Worm (Caenorhabditis elegans) whole organism, L3 larva: ENCODE data around the gene R53.5.

ENCODE experiments used
- R02D3.7 ChIP-seq: fragments of 150-350 bp; optimal IDR thresholded peaks from 2 replicates; lab custom pipeline; 2014; ENCODE audit warnings: missing biosample characterization, missing genetic modification characterization
- aly-2 ChIP-seq: fragments of 150-350 bp; optimal IDR thresholded peaks from 2 replicates; lab custom pipeline; 2014; ENCODE audit warnings: missing biosample characterization, missing genetic modification characterization
- ama-1 ChIP-seq: fragments of 150-350 bp; optimal IDR thresholded peaks from 2 replicates; lab custom pipeline; 2018
- ceh-16 ChIP-seq: sonication (generic microtip); optimal IDR thresholded peaks from 2 replicates; lab custom pipeline; 2017; ENCODE audit warnings: missing biosample characterization, missing genetic modification characterization
- ceh-28 ChIP-seq: fragments of 150-350 bp; optimal IDR thresholded peaks from 2 replicates; lab custom pipeline; 2014; ENCODE audit warnings: missing biosample characterization, missing genetic modification reagents, missing genetic modification characterization
- ceh-82 ChIP-seq: fragments of 150-350 bp; optimal IDR thresholded peaks from 2 replicates; lab custom pipeline; 2014; ENCODE audit warnings: missing biosample characterization, missing genetic modification characterization
- daf-12 ChIP-seq: fragments of 150-350 bp; optimal IDR thresholded peaks from 2 replicates; lab custom pipeline; 2014; ENCODE audit warnings: missing biosample characterization, missing genetic modification reagents, missing genetic modification characterization
- egl-27 ChIP-seq: sonication (generic microtip); optimal IDR thresholded peaks from 4 replicates; lab custom pipeline; 2017; ENCODE audit warnings: missing biosample characterization, missing genetic modification reagents, missing genetic modification characterization
- elt-1 ChIP-seq: fragments of 150-350 bp; optimal IDR thresholded peaks from 2 replicates; lab custom pipeline; 2014; ENCODE audit warnings: missing biosample characterization, missing genetic modification characterization
- elt-2 ChIP-seq: sonication (generic microtip); optimal IDR thresholded peaks from 2 replicates; lab custom pipeline; 2016; ENCODE audit warnings: missing genetic modification reagents, mild to moderate bottlenecking, missing genetic modification characterization, missing compliant biosample characterization
- fkh-10 ChIP-seq: sonication (generic microtip); optimal IDR thresholded peaks from 2 replicates; lab custom pipeline; 2017; ENCODE audit warnings: missing biosample characterization, missing genetic modification reagents, missing genetic modification characterization
- fkh-2 ChIP-seq: fragments of 150-350 bp; optimal IDR thresholded peaks from 2 replicates; lab custom pipeline; 2014; ENCODE audit warnings: missing biosample characterization, missing genetic modification reagents, missing genetic modification characterization
- jun-1 ChIP-seq: fragments of 150-350 bp; optimal IDR thresholded peaks from 2 replicates; lab custom pipeline; 2014; ENCODE audit warnings: missing biosample characterization, missing genetic modification reagents, missing genetic modification characterization
- lin-15B ChIP-seq: fragments of 150-350 bp; optimal IDR thresholded peaks from 2 replicates; lab custom pipeline; 2014; ENCODE audit warnings: missing biosample characterization, missing genetic modification characterization
- lin-39 ChIP-seq: fragments of 150-350 bp; optimal IDR thresholded peaks from 2 replicates; lab custom pipeline; 2018; ENCODE audit warnings: missing biosample characterization, missing genetic modification reagents, missing genetic modification characterization
- nfya-1 ChIP-seq: sonication (generic microtip); optimal IDR thresholded peaks from 2 replicates; lab custom pipeline; 2017; ENCODE audit warnings: missing genetic modification characterization, mild to moderate bottlenecking, missing compliant biosample characterization, antibody characterized with exemption, moderate library complexity; ENCODE audit not compliant: insufficient read depth
- nhr-11 ChIP-seq: fragments of 150-350 bp; optimal IDR thresholded peaks from 2 replicates; lab custom pipeline; 2014; ENCODE audit warnings: missing biosample characterization, missing genetic modification characterization
- nhr-12 ChIP-seq: fragments of 150-350 bp; optimal IDR thresholded peaks from 2 replicates; lab custom pipeline; 2014; ENCODE audit warnings: missing biosample characterization, missing genetic modification characterization
- nhr-237 ChIP-seq: fragments of 150-350 bp; optimal IDR thresholded peaks from 2 replicates; lab custom pipeline; 2014; ENCODE audit warnings: missing biosample characterization, missing genetic modification characterization
- nhr-25 ChIP-seq: sonication (generic microtip); optimal IDR thresholded peaks from 2 replicates; lab custom pipeline; 2017; ENCODE audit warnings: missing biosample characterization, missing genetic modification characterization
- nhr-43 ChIP-seq: sonication (generic microtip); optimal IDR thresholded peaks from 2 replicates; lab custom pipeline; 2016; ENCODE audit warnings: mild to moderate bottlenecking, missing genetic modification characterization, missing compliant biosample characterization; ENCODE audit not compliant: poor library complexity, severe bottlenecking
- nhr-67 ChIP-seq: fragments of 150-350 bp; optimal IDR thresholded peaks from 2 replicates; lab custom pipeline; 2014; ENCODE audit warnings: missing biosample characterization, missing genetic modification characterization
- nhr-76 ChIP-seq: fragments of 150-350 bp; sonication (generic microtip); optimal IDR thresholded peaks from 5 replicates; lab custom pipeline; 2014; ENCODE audit warnings: missing biosample characterization, missing genetic modification characterization
- nhr-77 ChIP-seq: fragments of 150-350 bp; optimal IDR thresholded peaks from 2 replicates; lab custom pipeline; 2014; ENCODE audit warnings: missing biosample characterization, missing genetic modification characterization
- pha-4 ChIP-seq: fragments of 150-350 bp; optimal IDR thresholded peaks from 2 replicates; lab custom pipeline; 2014; ENCODE audit warnings: missing biosample characterization, missing genetic modification reagents, missing genetic modification characterization
- tbx-2 ChIP-seq: sonication (generic microtip); optimal IDR thresholded peaks from 2 replicates; lab custom pipeline; 2016; ENCODE audit warnings: mild to moderate bottlenecking, missing genetic modification characterization, missing compliant biosample characterization
- unc-39 ChIP-seq: sonication (generic microtip); optimal IDR thresholded peaks from 4 replicates; lab custom pipeline; 2017; ENCODE audit warnings: missing biosample characterization, missing genetic modification characterization
- zag-1 ChIP-seq: fragments of 150-350 bp; optimal IDR thresholded peaks from 2 replicates; lab custom pipeline; 2014; ENCODE audit warnings: missing biosample characterization, missing genetic modification characterization
- ztf-4 ChIP-seq: fragments of 150-350 bp; optimal IDR thresholded peaks from 2 replicates; lab custom pipeline; 2014; ENCODE audit warnings: missing biosample characterization, missing genetic modification characterization

R53.5 gene

DNA sequence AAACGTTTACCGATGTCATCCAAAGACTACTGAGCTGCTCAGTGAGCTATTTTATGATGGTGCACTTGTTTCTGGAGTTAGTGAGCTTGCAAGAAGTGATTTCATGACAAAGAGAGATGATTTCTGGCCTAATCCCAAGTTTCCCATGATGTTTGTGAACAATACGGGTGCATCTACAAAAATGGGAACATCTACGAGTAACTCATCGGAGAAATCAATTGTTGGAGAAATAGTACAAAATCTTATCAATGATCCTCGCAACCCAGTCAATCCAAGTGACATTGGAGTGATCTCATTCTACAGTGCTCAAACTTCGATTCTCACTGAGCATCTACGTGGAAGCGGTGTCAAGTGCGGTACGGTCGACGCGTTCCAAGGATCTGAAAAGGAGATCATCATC is 41.8 kb downstream of the R53.5 start:
- no peak for TF ChIP-seq unc-39
- TF ChIP-seq nhr-237, result no peak
- TF ChIP-seq R02D3.7 (tag; lab: Kevin White, UChicago), result no peak
- no peak for TF ChIP-seq nhr-77 (tag; lab: Kevin White, UChicago)
- no peak for TF ChIP-seq fkh-10 (GFP tag; lab: Kevin White, UChicago)
- TF ChIP-seq jun-1 (tag; lab: Kevin White, UChicago), result no peak
- no peak for TF ChIP-seq nhr-43
- TF ChIP-seq ceh-82 (tag; lab: Kevin White, UChicago), result no peak
- TF ChIP-seq nhr-12, result no peak
- TF ChIP-seq nhr-67 (tag; lab: Kevin White, UChicago), result no peak
- no peak for TF ChIP-seq nhr-11
- no peak for TF ChIP-seq lin-15B (tag; lab: Kevin White, UChicago)
- no peak for TF ChIP-seq ztf-4 (tag; lab: Kevin White, UChicago)
- no peak for TF ChIP-seq pha-4 (tag; lab: Kevin White, UChicago)
- no peak for TF ChIP-seq fkh-2 (tag; lab: Kevin White, UChicago)
- no peak for TF ChIP-seq egl-27 (tag; lab: Kevin White, UChicago)

DNA sequence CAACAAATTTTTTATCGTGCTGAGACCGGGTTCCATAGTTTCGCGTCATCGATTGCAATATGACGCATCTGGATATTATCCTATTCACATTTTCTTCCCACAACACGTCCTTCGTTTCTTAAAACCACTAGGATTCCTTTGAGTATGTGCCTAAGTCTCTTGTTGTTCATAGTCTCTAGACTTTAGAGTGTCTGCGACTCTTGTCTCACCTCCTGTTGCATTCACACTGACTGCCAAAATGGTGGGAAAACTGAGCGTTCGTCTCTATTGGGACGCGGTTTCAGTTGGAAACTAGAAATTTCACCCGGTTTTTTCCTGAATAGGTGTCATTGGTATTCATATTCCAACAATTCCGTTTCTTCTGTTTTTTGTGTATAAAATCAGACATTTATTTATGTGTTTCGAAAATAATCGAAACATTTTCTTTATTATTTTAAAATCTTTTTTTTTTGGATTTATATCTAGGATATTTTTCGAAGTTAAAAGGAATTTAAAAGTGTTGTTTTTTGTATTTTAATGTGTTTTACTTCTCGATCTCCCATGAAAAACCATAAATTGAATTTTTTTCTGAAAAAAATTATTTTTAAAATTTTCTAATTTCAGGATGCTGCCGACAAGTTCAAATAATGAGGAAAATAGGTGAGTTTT is 48.5 kb downstream of the R53.5 start, which contains the start of gene C05C10.2:
Gene C05C10.2, plus strand, starts transcription at position 598 of the 648 bp plus-strand sequence.
- TF ChIP-seq elt-2 (no peak), nfya-1 (tag; lab: Kevin White, UChicago) (peak; percentile 35)

DNA sequence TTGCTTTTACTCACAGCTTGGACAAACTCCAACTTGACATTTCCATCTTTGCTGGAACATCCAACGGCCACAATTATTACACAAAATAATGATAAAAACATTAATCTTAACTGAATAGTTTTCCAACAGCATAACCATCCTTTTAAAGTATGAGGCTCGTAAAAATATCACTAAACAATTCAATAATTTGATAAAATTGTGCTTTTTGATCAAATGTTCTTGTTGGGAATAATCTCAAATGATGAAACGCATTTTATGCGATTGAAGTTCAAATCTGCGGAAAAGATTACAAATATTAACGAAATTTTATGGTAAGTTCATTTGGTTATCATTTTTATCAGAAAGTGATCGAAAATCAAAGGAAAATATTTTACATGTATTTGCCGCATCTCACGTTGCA is 49.8 kb downstream of the R53.5 start, which contains the start of gene pho-10:
Gene pho-10, minus strand, starts transcription at position 101 of the 400 bp plus-strand sequence.
- no peak for TF ChIP-seq aly-2 (tag; lab: Kevin White, UChicago)
- no peak for TF ChIP-seq egl-27 (tag; lab: Kevin White, UChicago)
- TF ChIP-seq tbx-2 (tag; lab: Kevin White, UChicago), result no peak
- no peak for TF ChIP-seq ztf-4 (tag; lab: Kevin White, UChicago)
- TF ChIP-seq ceh-28 (tag; lab: Kevin White, UChicago), result no peak
- no peak for TF ChIP-seq nfya-1 (tag; lab: Kevin White, UChicago)
- no peak for TF ChIP-seq ama-1 (lab: Kevin White, UChicago)
- no peak for TF ChIP-seq pha-4 (tag; lab: Kevin White, UChicago)
- TF ChIP-seq elt-1 (tag; lab: Kevin White, UChicago), result no peak
- TF ChIP-seq elt-2, result no peak
- no peak for TF ChIP-seq nhr-25
- TF ChIP-seq nhr-76 (tag; lab: Kevin White, UChicago), result no peak
- no peak for TF ChIP-seq zag-1
- no peak for TF ChIP-seq daf-12 (tag; lab: Kevin White, UChicago)
- no peak for TF ChIP-seq ceh-16 (tag; lab: Kevin White, UChicago)
- no peak for TF ChIP-seq lin-39 (tag; lab: Kevin White, UChicago)
- TF ChIP-seq nhr-237, result no peak
- TF ChIP-seq, all 47 proteins: peak for 0
